Fruit fly (Drosophila melanogaster): Measurements from ENCODE around the gene Raf.

The Raf gene

DNA sequence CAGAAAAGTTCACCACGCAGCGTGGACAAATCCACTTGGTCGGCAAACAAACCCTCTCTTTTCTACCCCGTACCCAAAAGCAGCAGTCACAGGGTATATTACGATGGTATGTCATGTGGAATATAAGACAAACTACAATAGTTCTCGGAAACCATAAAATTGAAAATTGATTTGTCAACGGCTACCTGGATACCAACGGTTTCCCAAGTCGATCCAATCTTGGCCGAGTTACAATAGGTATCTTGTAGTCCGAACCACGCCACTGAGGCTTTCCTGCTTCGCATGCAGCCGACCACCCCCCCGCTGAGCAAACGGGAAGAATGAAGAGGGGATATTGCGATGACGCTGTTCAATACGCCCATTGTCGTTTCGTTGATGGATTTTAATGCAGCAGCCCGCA, 23.1 kb downstream of the Raf start (continued):
- TF ChIP-seq CG10274 (GFP tag; optimal IDR thresholded peaks at IDR 0.05) (no peak), Sry-β (GFP tag; optimal IDR thresholded peaks at IDR 0.05) (no peak), btn (GFP tag; optimal IDR thresholded peaks at IDR 0.05) (peak; percentile 11), CG17328 (GFP tag; IDR thresholded peaks at IDR 0.05) (peak; percentile 80), emc (GFP tag; optimal IDR thresholded peaks at IDR 0.05) (no peak), bbx (GFP tag; IDR thresholded peaks at IDR 0.05; ENCODE audit: partially characterized antibody) (no peak), CG2875 (GFP tag; optimal IDR thresholded peaks at IDR 0.05) (peak; percentile 55), Ssrp (tag; optimal IDR thresholded peaks at IDR 0.05) (peak; percentile 35), CG30020 (tag; optimal IDR thresholded peaks at IDR 0.05) (no peak), CG2889 (GFP tag; IDR thresholded peaks at IDR 0.05) (no peak), CG6683 (GFP tag; optimal IDR thresholded peaks at IDR 0.05) (no peak), twi (tag; optimal IDR thresholded peaks at IDR 0.05) (no peak), croc (GFP tag; conservative IDR thresholded peaks at IDR 0.05) (peak; percentile 81), CG4424 (GFP tag; optimal IDR thresholded peaks at IDR 0.05) (peak; percentile 29), CG2129 (GFP tag; IDR thresholded peaks at IDR 0.05; ENCODE audit: partially characterized antibody) (no peak), CG2678 (tag; optimal IDR thresholded peaks at IDR 0.05) (peak; percentile 44), Blimp-1 (GFP tag; optimal IDR thresholded peaks at IDR 0.05) (peak; percentile 57), NK7.1 (GFP tag; optimal IDR thresholded peaks at IDR 0.05) (no peak), tna (GFP tag; IDR thresholded peaks at IDR 0.05; ENCODE audit: partially characterized antibody) (no peak), sr (GFP tag; IDR thresholded peaks at IDR 0.05) (0 out of 3 replicates have a peak, but pooled peaks have one; percentile 10), CoRest (tag; optimal IDR thresholded peaks at IDR 0.05) (peak; percentile 24), ac (GFP tag; optimal IDR thresholded peaks at IDR 0.05) (no peak), CG32532 (GFP tag; IDR thresholded peaks at IDR 0.05) (peak; percentile 38; the same call in 1 of the 2 replicates), CG7963 (GFP tag; IDR thresholded peaks at IDR 0.05; ENCODE audit: partially characterized antibody) (no peak), pum (GFP tag; optimal IDR thresholded peaks at IDR 0.05) (peak; percentile 78), Camta (GFP tag; optimal IDR thresholded peaks at IDR 0.05) (peak; percentile 56), C15 (GFP tag; IDR thresholded peaks at IDR 0.05) (peak; percentile 52; the same call in 1 of the 3 replicates), kni (GFP tag; optimal IDR thresholded peaks at IDR 0.05) (no peak), Dip3 (GFP tag; optimal IDR thresholded peaks at IDR 0.05) (no peak), CG9932 (GFP tag; IDR thresholded peaks at IDR 0.05) (0 out of 2 replicates have a peak, but pooled peaks have one; percentile 8), schlank (tag; optimal IDR thresholded peaks at IDR 0.05) (no peak), slbo (GFP tag; IDR thresholded peaks at IDR 0.05) (peak; percentile 49), CG10959 (GFP tag; IDR thresholded peaks at IDR 0.05) (peak; percentile 71), Fer1 (GFP tag; optimal IDR thresholded peaks at IDR 0.05) (no peak), CG4282 (GFP tag; optimal IDR thresholded peaks at IDR 0.05) (no peak), fd64A (GFP tag; optimal IDR thresholded peaks at IDR 0.05) (no peak), CG6854 (GFP tag; optimal IDR thresholded peaks at IDR 0.05) (no peak), toy (GFP tag; IDR thresholded peaks at IDR 0.05) (no peak), BEAF-32 (GFP tag; optimal IDR thresholded peaks at IDR 0.05) (no peak), CG7556 (GFP tag; optimal IDR thresholded peaks at IDR 0.05) (peak; percentile 23), CG14667 (GFP tag; IDR thresholded peaks at IDR 0.05) (peak; percentile 73), CG6689 (GFP tag; IDR thresholded peaks at IDR 0.05) (peak; percentile 83), CG15601 (tag; optimal IDR thresholded peaks at IDR 0.05) (peak; percentile 43), nom (GFP tag; optimal IDR thresholded peaks at IDR 0.05) (no peak), CG8089 (GFP tag; optimal IDR thresholded peaks at IDR 0.05) (no peak), CG32767 (GFP tag; IDR thresholded peaks at IDR 0.05) (no peak; the same call in 1 of the 2 replicates), NFAT (GFP tag; IDR thresholded peaks at IDR 0.05) (no peak), ci (GFP tag; IDR thresholded peaks at IDR 0.05) (peak; percentile 86), otp (GFP tag; IDR thresholded peaks at IDR 0.05) (no peak), Meics (GFP tag; optimal IDR thresholded peaks at IDR 0.05) (peak; percentile 14), Elba2 (GFP tag; optimal IDR thresholded peaks at IDR 0.05) (no peak)
